Fruit fly (Drosophila melanogaster) whole organism, embryonic: ENCODE results near the gene Nepl3.

Experiments used
- Atf6 ChIP-seq: fragments of 200-800 bp; sonication (Bioruptor generic); IDR thresholded peaks from 2 replicates; pipeline ENCODE4 v1.3.6; 2022; ENCODE audit warnings: missing biosample characterization, missing genetic modification characterization
- B-H1 ChIP-seq: fragments of 200-800 bp; sonication (Bioruptor generic); IDR thresholded peaks from 3 replicates; pipeline ENCODE4 v1.3.6; 2022; ENCODE audit warnings: missing biosample characterization, missing genetic modification characterization
- BEAF-32 ChIP-seq: fragments of 200-800 bp; sonication (Bioruptor generic); optimal IDR thresholded peaks from 3 replicates; lab custom pipeline; 2017; ENCODE audit warnings: missing biosample characterization, missing genetic modification characterization, mild to moderate bottlenecking, moderate library complexity, missing genetic modification reagents
- Bdp1 ChIP-seq: fragments of 200-800 bp; sonication (Bioruptor generic); optimal IDR thresholded peaks from 3 replicates; lab custom pipeline; 2016; ENCODE audit warnings: missing biosample characterization, missing genetic modification characterization
- CG10267 ChIP-seq: fragments of 200-800 bp; sonication (Bioruptor generic); optimal IDR thresholded peaks from 2 replicates; lab custom pipeline; 2018; ENCODE audit warnings: missing biosample characterization, mild to moderate bottlenecking, missing genetic modification characterization, moderate library complexity
- CG10543 ChIP-seq: fragments of 200-800 bp; sonication (Bioruptor generic); optimal IDR thresholded peaks from 3 replicates; lab custom pipeline; 2017; ENCODE audit warnings: missing biosample characterization, mild to moderate bottlenecking, missing genetic modification characterization, moderate library complexity
- CG11723 ChIP-seq: fragments of 200-800 bp; sonication (Bioruptor generic); optimal IDR thresholded peaks from 2 replicates; lab custom pipeline; 2017; ENCODE audit warnings: missing biosample characterization, mild to moderate bottlenecking, missing genetic modification characterization
- CG13775 ChIP-seq: fragments of 200-800 bp; sonication (Bioruptor generic); optimal IDR thresholded peaks from 3 replicates; lab custom pipeline; 2017; ENCODE audit warnings: missing biosample characterization, mild to moderate bottlenecking, missing genetic modification characterization
- CG14860 ChIP-seq: fragments of 200-800 bp; sonication (Bioruptor generic); IDR thresholded peaks from 3 replicates; pipeline ENCODE4 v1.3.6; 2022; ENCODE audit warnings: missing biosample characterization, missing genetic modification characterization; ENCODE audit not compliant: partially characterized antibody
- CG14965 ChIP-seq: fragments of 200-800 bp; sonication (Bioruptor generic); optimal IDR thresholded peaks from 2 replicates; lab custom pipeline; 2016; ENCODE audit warnings: missing biosample characterization, missing genetic modification characterization, borderline replicate concordance
- CG15696 ChIP-seq: fragments of 200-800 bp; sonication (Bioruptor generic); optimal IDR thresholded peaks from 2 replicates; lab custom pipeline; 2019; ENCODE audit warnings: missing biosample characterization, mild to moderate bottlenecking, missing genetic modification characterization, moderate library complexity
- CG17186 ChIP-seq: fragments of 200-800 bp; sonication (Bioruptor generic); optimal IDR thresholded peaks from 3 replicates; lab custom pipeline; 2017; ENCODE audit warnings: missing biosample characterization, missing genetic modification reagents, missing genetic modification characterization
- CG2199 ChIP-seq: fragments of 200-800 bp; sonication (Bioruptor generic); IDR thresholded peaks from 3 replicates; pipeline ENCODE4 v1.3.6; 2022; ENCODE audit warnings: missing biosample characterization, missing genetic modification characterization
- CG3995 ChIP-seq: fragments of 200-800 bp; sonication (Bioruptor generic); optimal IDR thresholded peaks from 3 replicates; lab custom pipeline; 2016; ENCODE audit warnings: missing biosample characterization, missing genetic modification characterization
- CG43689 ChIP-seq: fragments of 200-800 bp; sonication (Bioruptor generic); IDR thresholded peaks from 2 replicates; pipeline ENCODE4 v1.3.6; 2022; ENCODE audit warnings: missing biosample characterization, missing genetic modification characterization
- CG4617 ChIP-seq: fragments of 200-800 bp; sonication (Bioruptor generic); optimal IDR thresholded peaks from 3 replicates; lab custom pipeline; 2016; ENCODE audit warnings: missing biosample characterization, missing genetic modification characterization, borderline replicate concordance
- CG6175 ChIP-seq: fragments of 200-800 bp; sonication (Bioruptor generic); IDR thresholded peaks from 3 replicates; pipeline ENCODE4 v1.3.6; 2022; ENCODE audit warnings: missing biosample characterization, missing genetic modification characterization
- CG6272 ChIP-seq: fragments of 200-800 bp; sonication (Bioruptor generic); IDR thresholded peaks from 2 replicates; pipeline ENCODE4 v1.3.6; 2022; ENCODE audit warnings: missing biosample characterization, missing genetic modification characterization
- CG6813 ChIP-seq: fragments of 200-800 bp; sonication (Bioruptor generic); optimal IDR thresholded peaks from 2 replicates; lab custom pipeline; 2017; ENCODE audit warnings: missing biosample characterization, missing genetic modification characterization, mild to moderate bottlenecking, moderate library complexity, missing genetic modification reagents
- CG7271 ChIP-seq: fragments of 200-800 bp; sonication (Bioruptor generic); optimal IDR thresholded peaks from 2 replicates; lab custom pipeline; 2018; ENCODE audit warnings: missing biosample characterization, mild to moderate bottlenecking, missing genetic modification characterization, moderate library complexity
- CG7928 ChIP-seq: fragments of 200-800 bp; sonication (Bioruptor generic); optimal IDR thresholded peaks from 2 replicates; lab custom pipeline; 2017; ENCODE audit warnings: missing biosample characterization, mild to moderate bottlenecking, missing genetic modification characterization
- CG8281 ChIP-seq: fragments of 200-800 bp; sonication (Bioruptor generic); optimal IDR thresholded peaks from 2 replicates; lab custom pipeline; 2018; ENCODE audit warnings: missing biosample characterization, mild to moderate bottlenecking, missing genetic modification characterization, moderate library complexity
- CG8765 ChIP-seq: fragments of 200-800 bp; sonication (Bioruptor generic); IDR thresholded peaks from 2 replicates; pipeline ENCODE4 v1.3.6; 2022; ENCODE audit warnings: missing biosample characterization, missing genetic modification characterization
- CG8944 ChIP-seq: fragments of 200-800 bp; sonication (Bioruptor generic); optimal IDR thresholded peaks from 3 replicates; lab custom pipeline; 2016; ENCODE audit warnings: missing biosample characterization, missing genetic modification characterization
- CrebB ChIP-seq: fragments of 200-800 bp; sonication (Bioruptor generic); optimal IDR thresholded peaks from 3 replicates; lab custom pipeline; 2018; ENCODE audit warnings: missing biosample characterization, mild to moderate bottlenecking, missing genetic modification characterization
- E2f2 ChIP-seq: fragments of 200-800 bp; sonication (Bioruptor generic); IDR thresholded peaks from 2 replicates; pipeline ENCODE4 v1.3.6; 2022; ENCODE audit warnings: missing biosample characterization, missing genetic modification characterization
- Gug ChIP-seq: fragments of 200-800 bp; sonication (Bioruptor generic); IDR thresholded peaks from 4 replicates; pipeline ENCODE4 v1.3.6; 2022; ENCODE audit warnings: missing biosample characterization, missing genetic modification characterization
- Hr78 ChIP-seq, 2 experiments: fragments of 200-800 bp in 1 of 2; fragments of >200 bp in 1 of 2; sonication (Bioruptor generic) in 1 of 2; optimal IDR thresholded peaks; 2 replicates each; lab custom pipeline; 2017 to 2019; ENCODE audit warnings: missing biosample characterization in 2 of 2, missing genetic modification characterization in 2 of 2, mild to moderate bottlenecking in 1 of 2, moderate library complexity in 1 of 2
- Myb ChIP-seq: fragments of 200-800 bp; sonication (Bioruptor generic); optimal IDR thresholded peaks from 2 replicates; lab custom pipeline; 2016; ENCODE audit warnings: missing biosample characterization, missing genetic modification characterization
- amos ChIP-seq: fragments of 200-800 bp; sonication (Bioruptor generic); IDR thresholded peaks from 2 replicates; pipeline ENCODE4 v1.3.6; 2022; ENCODE audit warnings: missing biosample characterization, missing genetic modification characterization; ENCODE audit not compliant: partially characterized antibody
- ash1 ChIP-seq: fragments of 200-800 bp; sonication (Bioruptor generic); optimal IDR thresholded peaks from 2 replicates; lab custom pipeline; 2018; ENCODE audit warnings: missing biosample characterization, mild to moderate bottlenecking, missing genetic modification characterization
- ato ChIP-seq: fragments of 200-800 bp; sonication (Bioruptor generic); IDR thresholded peaks from 2 replicates; pipeline ENCODE4 v1.3.6; 2022; ENCODE audit warnings: missing biosample characterization, missing genetic modification characterization; ENCODE audit not compliant: partially characterized antibody
- az2 ChIP-seq: fragments of 200-800 bp; sonication (Bioruptor generic); optimal IDR thresholded peaks from 3 replicates; lab custom pipeline; 2016; ENCODE audit warnings: missing biosample characterization, missing genetic modification characterization
- bcd ChIP-seq: fragments of 200-800 bp; sonication (Bioruptor generic); optimal IDR thresholded peaks from 2 replicates; lab custom pipeline; 2017; ENCODE audit warnings: missing biosample characterization, mild to moderate bottlenecking, missing genetic modification characterization
- cato ChIP-seq: fragments of 200-800 bp; sonication (Bioruptor generic); optimal IDR thresholded peaks from 2 replicates; lab custom pipeline; 2016; ENCODE audit warnings: missing biosample characterization, missing genetic modification characterization, borderline replicate concordance
- disco-r ChIP-seq: fragments of 200-800 bp; sonication (Bioruptor generic); optimal IDR thresholded peaks from 2 replicates; lab custom pipeline; 2016; ENCODE audit warnings: missing biosample characterization, missing genetic modification characterization
- grau ChIP-seq: fragments of 200-800 bp; optimal IDR thresholded peaks from 3 replicates; lab custom pipeline; 2019; ENCODE audit warnings: missing biosample characterization, mild to moderate bottlenecking, missing genetic modification characterization, moderate library complexity
- jumu ChIP-seq: fragments of 200-800 bp; sonication (Bioruptor generic); optimal IDR thresholded peaks from 3 replicates; lab custom pipeline; 2016; ENCODE audit warnings: missing biosample characterization, missing genetic modification characterization
- nom ChIP-seq: fragments of 200-800 bp; sonication (Bioruptor generic); optimal IDR thresholded peaks from 2 replicates; lab custom pipeline; 2017; ENCODE audit warnings: missing biosample characterization, missing genetic modification characterization, mild to moderate bottlenecking, moderate library complexity, missing genetic modification reagents
- p53 ChIP-seq: fragments of 200-800 bp; sonication (Bioruptor generic); optimal IDR thresholded peaks from 2 replicates; lab custom pipeline; 2016; ENCODE audit warnings: missing biosample characterization, missing genetic modification characterization
- pan ChIP-seq, 4 experiments: fragments of >200 bp in 3 of 4; fragments of 200-800 bp in 1 of 4; sonication (Bioruptor generic) in 1 of 4; optimal IDR thresholded peaks in 3 of 4; IDR thresholded peaks in 1 of 4; 2 replicates each; pipeline versions ENCODE4 v1.3.6 to Lab custom; 2017 to 2022; ENCODE audit warnings: missing biosample characterization in 2 of 4, missing genetic modification characterization in 2 of 4, mixed read lengths in 1 of 4
- pb ChIP-seq: fragments of 200-800 bp; sonication (Bioruptor generic); optimal IDR thresholded peaks from 3 replicates; lab custom pipeline; 2016; ENCODE audit warnings: missing biosample characterization, missing genetic modification characterization
- pfk ChIP-seq: fragments of 200-800 bp; sonication (Bioruptor generic); optimal IDR thresholded peaks from 2 replicates; lab custom pipeline; 2018; ENCODE audit warnings: missing biosample characterization, mild to moderate bottlenecking, missing genetic modification characterization, moderate library complexity
- pho ChIP-seq: fragments of 200-800 bp; sonication (Bioruptor generic); optimal IDR thresholded peaks from 2 replicates; lab custom pipeline; 2016; ENCODE audit warnings: missing biosample characterization, missing genetic modification characterization
- pzg ChIP-seq: fragments of 200-800 bp; sonication (Bioruptor generic); optimal IDR thresholded peaks from 3 replicates; lab custom pipeline; 2018; ENCODE audit warnings: missing biosample characterization, mild to moderate bottlenecking, missing genetic modification characterization, moderate library complexity
- sisA ChIP-seq: fragments of 200-800 bp; sonication (Bioruptor generic); IDR thresholded peaks from 2 replicates; pipeline ENCODE4 v1.3.6; 2022; ENCODE audit warnings: missing biosample characterization, missing genetic modification characterization
- slp2 ChIP-seq: fragments of 200-800 bp; sonication (Bioruptor generic); optimal IDR thresholded peaks from 2 replicates; lab custom pipeline; 2016; ENCODE audit warnings: missing biosample characterization, missing genetic modification characterization
- twi ChIP-seq: fragments of 200-800 bp; optimal IDR thresholded peaks from 2 replicates; lab custom pipeline; 2019; ENCODE audit warnings: missing biosample characterization, mild to moderate bottlenecking, missing genetic modification characterization, moderate library complexity

Nepl3 gene

dm6 chr2L:5009306-5010030, 48.6 kb downstream of the Nepl3 start, which contains the start of gene Rtnl1 (continued):
- peak; percentile 99 for TF ChIP-seq pzg (GFP tag; lab: Kevin White, UChicago)
- peak; percentile 49 for TF ChIP-seq CG7928 (GFP tag; lab: Kevin White, UChicago)
- TF ChIP-seq CG15696 (tag; lab: Kevin White, UChicago), result no peak
- TF ChIP-seq CG2199, result no peak
- peak; percentile 33 for TF ChIP-seq CG3995
- TF ChIP-seq pan (optimal IDR thresholded peaks at IDR 0.05; lab: Kevin White, UChicago), result no peak
- peak in 1 of 2 experiments; percentile 88 for TF ChIP-seq pan (GFP tag; optimal IDR thresholded peaks at IDR 0.05 in 1 of 2, IDR thresholded peaks at IDR 0.05 in 1 of 2)
- TF ChIP-seq CG6175 (GFP tag; lab: Robert Waterston, UW), result 0 out of 3 replicates have a peak, but pooled peaks have one; percentile 7
- TF ChIP-seq CG10267 (tag; lab: Kevin White, UChicago), result peak; percentile 65
- TF ChIP-seq CG17186 (GFP tag; lab: Kevin White, UChicago), result peak; percentile 59
- TF ChIP-seq CG8281, result no peak
- TF ChIP-seq pfk (GFP tag; lab: Kevin White, UChicago), result no peak
- TF ChIP-seq jumu (GFP tag; lab: Kevin White, UChicago), result peak; percentile 72
- TF ChIP-seq p53 (GFP tag; lab: Kevin White, UChicago), result peak; percentile 71
- TF ChIP-seq CG14860 (GFP tag; lab: Robert Waterston, UW), result peak; percentile 79
- TF ChIP-seq Bdp1 (GFP tag; lab: Kevin White, UChicago), result no peak
- no peak for TF ChIP-seq twi (tag; lab: Kevin White, UChicago)
- no peak for TF ChIP-seq ash1 (GFP tag; lab: Kevin White, UChicago)
- no peak for TF ChIP-seq Hr78 (GFP tag; optimal IDR thresholded peaks at IDR 0.05; lab: Kevin White, UChicago)
- no peak for TF ChIP-seq CG7271 (tag; lab: Kevin White, UChicago)
- no peak; the same call in 1 of the 2 replicates for TF ChIP-seq CG8765 (GFP tag; lab: Robert Waterston, UW)
- TF ChIP-seq CG6813, result no peak
- TF ChIP-seq CrebB (tag; lab: Kevin White, UChicago), result peak; percentile 17
- TF ChIP-seq CG11723 (GFP tag; lab: Kevin White, UChicago), result no peak
- no peak for TF ChIP-seq CG8944
- TF ChIP-seq cato, result no peak
- no peak for TF ChIP-seq CG13775 (GFP tag; lab: Kevin White, UChicago)
- TF ChIP-seq BEAF-32 (GFP tag; lab: Kevin White, UChicago), result peak; percentile 98
- peak; percentile 96 for TF ChIP-seq amos (GFP tag; lab: Robert Waterston, UW)
- TF ChIP-seq CG14965, result no peak
- TF ChIP-seq CG10543 (GFP tag; lab: Kevin White, UChicago), result peak; percentile 6
- TF ChIP-seq az2, result peak; percentile 3
- no peak for TF ChIP-seq Atf6 (GFP tag; lab: Robert Waterston, UW)
- TF ChIP-seq bcd (GFP tag; lab: Kevin White, UChicago), result no peak
- TF ChIP-seq sisA, result no peak; the same call in 1 of the 2 replicates
- TF ChIP-seq CG43689 (GFP tag; lab: Robert Waterston, UW), result no peak
- peak; percentile 67 for TF ChIP-seq ato (GFP tag; lab: Robert Waterston, UW)
- no peak for TF ChIP-seq slp2 (GFP tag; lab: Kevin White, UChicago)
- 0 out of 2 replicates have a peak, but pooled peaks have one; percentile 46 for TF ChIP-seq CG6272 (GFP tag; lab: Robert Waterston, UW)
- peak; percentile 49 for TF ChIP-seq pho (GFP tag; lab: Kevin White, UChicago)
- TF ChIP-seq grau, result peak; percentile 37
- TF ChIP-seq pb (GFP tag; lab: Kevin White, UChicago), result no peak
- TF ChIP-seq E2f2 (GFP tag; lab: Robert Waterston, UW), result peak; percentile 93
- no peak for TF ChIP-seq disco-r
- no peak for TF ChIP-seq Gug
- peak; percentile 87 for TF ChIP-seq Myb (GFP tag; lab: Kevin White, UChicago)
- peak; percentile 81 for TF ChIP-seq CG4617
- peak; percentile 30 for TF ChIP-seq nom
- TF ChIP-seq B-H1 (GFP tag; lab: Robert Waterston, UW), result no peak
